Worm (Caenorhabditis elegans): Measurements from ENCODE around the gene Y38F1A.8.
A peak's percentile ranks its signal among the peaks of the same experiment; 100 is the strongest.

Gene Y38F1A.8

ce11 chrII:13030567-13031188, 30.0 kb upstream of the Y38F1A.8 start (continued):
- peak; percentile 58 for TF ChIP-seq efl-1 (GFP tag; optimal IDR thresholded peaks at IDR 0.05)
- no peak for TF ChIP-seq F10E7.11 (tag; optimal IDR thresholded peaks at IDR 0.05)
- TF ChIP-seq lir-1 (GFP tag; conservative IDR thresholded peaks at IDR 0.05), result no peak
- TF ChIP-seq attf-5 (GFP tag; optimal IDR thresholded peaks at IDR 0.05), result peak; percentile 47
- peak; percentile 44; the same call in 1 of the 2 replicates for TF ChIP-seq hmg-1.2 (GFP tag; IDR thresholded peaks at IDR 0.05)
- TF ChIP-seq mcd-1 (GFP tag; IDR thresholded peaks at IDR 0.05), result peak; percentile 34
- no peak for TF ChIP-seq F23B12.7 (tag; optimal IDR thresholded peaks at IDR 0.05; ENCODE audit: insufficient read depth)
- TF ChIP-seq C06A6.2 (GFP tag; conservative IDR thresholded peaks at IDR 0.05), result no peak
- peak; percentile 38 for TF ChIP-seq lin-40 (tag; optimal IDR thresholded peaks at IDR 0.05)
- TF ChIP-seq rec-8 (tag; optimal IDR thresholded peaks at IDR 0.05), result no peak
- TF ChIP-seq nhr-27 (tag; optimal IDR thresholded peaks at IDR 0.05), result no peak
- no peak for TF ChIP-seq sdz-38 (tag; optimal IDR thresholded peaks at IDR 0.05)
- peak; percentile 71 for TF ChIP-seq nhr-80 (tag; optimal IDR thresholded peaks at IDR 0.05)

ce11 chrII:13030051-13030437, 29.4 kb upstream of the Y38F1A.8 start:
- TF ChIP-seq cebp-1 (GFP tag; IDR thresholded peaks at IDR 0.05) (no peak), cebp-1 (tag; optimal IDR thresholded peaks at IDR 0.05) (peak; percentile 8), madf-3 (GFP tag; IDR thresholded peaks at IDR 0.05) (0 out of 2 replicates have a peak, but pooled peaks have one; percentile 13), B0336.3 (GFP tag; IDR thresholded peaks at IDR 0.05) (no peak), hmg-1.2 (GFP tag; IDR thresholded peaks at IDR 0.05) (peak; percentile 33; the same call in 1 of the 2 replicates), zfh-2 (GFP tag; conservative IDR thresholded peaks at IDR 0.05) (peak; percentile 61; the same call in 1 of the 2 replicates)

- no peak for TF ChIP-seq chd-7 (tag; optimal IDR thresholded peaks at IDR 0.05)
- TF ChIP-seq dox-1 (GFP tag; IDR thresholded peaks at IDR 0.05), result 0 out of 2 replicates have a peak, but pooled peaks have one; percentile 1
- no peak for TF ChIP-seq F52B5.7 (tag; optimal IDR thresholded peaks at IDR 0.05)
- no peak for TF ChIP-seq C17E4.6 (GFP tag; IDR thresholded peaks at IDR 0.05)
- TF ChIP-seq hlh-26 (GFP tag; conservative IDR thresholded peaks at IDR 0.05), result no peak
- TF ChIP-seq somi-1 (GFP tag; optimal IDR thresholded peaks at IDR 0.05), result no peak
- no peak for TF ChIP-seq cebp-1 (GFP tag; IDR thresholded peaks at IDR 0.05)
- TF ChIP-seq cebp-1 (tag; optimal IDR thresholded peaks at IDR 0.05), result peak; percentile 64
These were observed 28.8 kb upstream of the Y38F1A.8 start for ce11 chrII:13029290-13030050.

- TF ChIP-seq dox-1 (GFP tag; IDR thresholded peaks at IDR 0.05) (peak; percentile 33; the same call in 1 of the 2 replicates), ztf-25 (GFP tag; IDR thresholded peaks at IDR 0.05) (no peak), zfh-2 (GFP tag; conservative IDR thresholded peaks at IDR 0.05) (no peak), hmg-1.2 (GFP tag; IDR thresholded peaks at IDR 0.05) (peak; percentile 34; the same call in 1 of the 2 replicates), cebp-1 (GFP tag; IDR thresholded peaks at IDR 0.05) (no peak), cebp-1 (tag; optimal IDR thresholded peaks at IDR 0.05) (peak; percentile 27), nhr-80 (tag; optimal IDR thresholded peaks at IDR 0.05) (peak; percentile 66)
These were observed 25.2 kb upstream of the Y38F1A.8 start, which contains the start of gene max-2 for ce11 chrII:13025794-13026412. Gene max-2 (minus strand): TSS chrII:13025844.

ce11 chrII:13023518-13023917, 22.9 kb upstream of the Y38F1A.8 start:
- TF ChIP-seq lin-26 (GFP tag; IDR thresholded peaks at IDR 0.05), result no peak
- TF ChIP-seq mes-4 (tag; optimal IDR thresholded peaks at IDR 0.05), result no peak
- TF ChIP-seq zfh-2 (GFP tag; conservative IDR thresholded peaks at IDR 0.05), result peak; percentile 51; the same call in 1 of the 2 replicates

All from whole organism, young adult.